Worm (Caenorhabditis elegans): ENCODE measurements around the gene mrps-25.

DNA sequence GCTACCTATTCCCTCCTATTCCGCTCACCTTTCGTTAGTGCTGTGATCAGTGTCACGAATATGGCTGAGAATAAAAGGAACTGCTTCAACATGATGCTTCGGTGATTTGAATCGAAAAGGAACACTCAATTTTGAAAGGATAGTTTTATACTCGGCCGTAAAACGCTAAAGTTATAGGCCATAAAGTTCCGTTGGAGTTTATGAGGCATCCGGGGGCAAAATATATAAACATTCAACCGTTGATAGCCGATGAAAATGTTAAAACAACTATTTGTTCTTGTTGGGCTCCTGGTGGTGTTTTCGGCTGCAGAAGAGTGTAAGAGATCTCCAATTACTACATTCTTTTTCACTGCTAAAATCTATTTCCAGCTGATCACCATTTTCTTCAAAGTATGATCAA lies 47.8 kb downstream of the mrps-25 start, which contains the start of the genes C44B12.9 and C44B12.3:
- TF ChIP-seq cnd-1 (tag; optimal IDR thresholded peaks at IDR 0.05) (no peak), nhr-237 (tag; optimal IDR thresholded peaks at IDR 0.05) (no peak)
